Fruit fly (Drosophila melanogaster) whole organism, embryonic: ENCODE measurements around the gene CG4953.

Source experiments
- CG17829 ChIP-seq: fragments of 200-800 bp; optimal IDR thresholded peaks from 2 replicates; lab custom pipeline; 2019; ENCODE audit warnings: missing biosample characterization, mild to moderate bottlenecking, missing genetic modification characterization, moderate library complexity
- Hr78 ChIP-seq, 2 experiments: fragments of 200-800 bp in 1 of 2; fragments of >200 bp in 1 of 2; sonication (Bioruptor generic) in 1 of 2; optimal IDR thresholded peaks; 2 replicates each; lab custom pipeline; 2017 to 2019; ENCODE audit warnings: missing biosample characterization in 2 of 2, missing genetic modification characterization in 2 of 2, mild to moderate bottlenecking in 1 of 2, moderate library complexity in 1 of 2

dm6 chr2L:10301918-10302317, 35.4 kb downstream of the CG4953 start, which contains the start of gene CG13138:
- no peak for TF ChIP-seq CG17829 (tag; lab: Kevin White, UChicago)
- TF ChIP-seq Hr78 (GFP tag; optimal IDR thresholded peaks at IDR 0.05; lab: Kevin White, UChicago), result no peak
